Fruit fly (Drosophila melanogaster) whole organism, embryonic: ENCODE measurements around the gene fz.

Experiments
- ATbp ChIP-seq: fragments of 200-800 bp; sonication (Bioruptor generic); optimal IDR thresholded peaks from 2 replicates; lab custom pipeline; 2017; ENCODE audit warnings: missing biosample characterization, mild to moderate bottlenecking, missing genetic modification characterization, missing genetic modification reagents
- CG10209 ChIP-seq: fragments of 200-800 bp; sonication (Bioruptor generic); optimal IDR thresholded peaks from 3 replicates; lab custom pipeline; 2017; ENCODE audit warnings: missing biosample characterization, mild to moderate bottlenecking, missing genetic modification characterization, missing genetic modification reagents
- CG10543 ChIP-seq: fragments of 200-800 bp; sonication (Bioruptor generic); optimal IDR thresholded peaks from 3 replicates; lab custom pipeline; 2017; ENCODE audit warnings: missing biosample characterization, mild to moderate bottlenecking, missing genetic modification characterization, moderate library complexity
- CG13424 ChIP-seq: fragments of 200-800 bp; sonication (Bioruptor generic); optimal IDR thresholded peaks from 2 replicates; lab custom pipeline; 2019; ENCODE audit warnings: missing biosample characterization, mild to moderate bottlenecking, missing genetic modification characterization, moderate library complexity
- CG16779 ChIP-seq: fragments of 200-800 bp; sonication (Bioruptor generic); IDR thresholded peaks from 2 replicates; pipeline ENCODE4 v1.3.6; 2022; ENCODE audit warnings: missing biosample characterization, missing genetic modification characterization
- CG17829 ChIP-seq: fragments of 200-800 bp; optimal IDR thresholded peaks from 2 replicates; lab custom pipeline; 2019; ENCODE audit warnings: missing biosample characterization, mild to moderate bottlenecking, missing genetic modification characterization, moderate library complexity
- CG1832 ChIP-seq: fragments of 200-800 bp; sonication (Bioruptor generic); optimal IDR thresholded peaks from 2 replicates; lab custom pipeline; 2017; ENCODE audit warnings: missing biosample characterization, mild to moderate bottlenecking, missing genetic modification characterization, inconsistent platforms
- CG2889 ChIP-seq: fragments of 200-800 bp; sonication (Bioruptor generic); IDR thresholded peaks from 3 replicates; pipeline ENCODE4 v1.3.6; 2022; ENCODE audit warnings: missing biosample characterization, missing genetic modification characterization
- CG30403 ChIP-seq: fragments of 200-800 bp; sonication (Bioruptor generic); optimal IDR thresholded peaks from 3 replicates; lab custom pipeline; 2016; ENCODE audit warnings: missing biosample characterization, missing genetic modification characterization
- CG31365 ChIP-seq: fragments of 200-800 bp; sonication (Bioruptor generic); optimal IDR thresholded peaks from 2 replicates; lab custom pipeline; 2018; ENCODE audit warnings: missing biosample characterization, mild to moderate bottlenecking, missing genetic modification characterization
- CG6791 ChIP-seq: fragments of 200-800 bp; sonication (Bioruptor generic); IDR thresholded peaks from 3 replicates; pipeline ENCODE4 v1.3.6; 2022; ENCODE audit warnings: missing biosample characterization, missing genetic modification characterization; ENCODE audit not compliant: partially characterized antibody
- CG6854 ChIP-seq: fragments of 200-800 bp; sonication (Bioruptor generic); optimal IDR thresholded peaks from 3 replicates; lab custom pipeline; 2017; ENCODE audit warnings: missing biosample characterization, mild to moderate bottlenecking, missing genetic modification characterization
- CG7372 ChIP-seq: fragments of 200-800 bp; sonication (Bioruptor generic); IDR thresholded peaks from 2 replicates; pipeline ENCODE4 v1.3.6; 2022; ENCODE audit warnings: missing biosample characterization, missing genetic modification characterization
- CG7556 ChIP-seq: fragments of 200-800 bp; sonication (Bioruptor generic); optimal IDR thresholded peaks from 2 replicates; lab custom pipeline; 2017; ENCODE audit warnings: missing biosample characterization, mild to moderate bottlenecking, missing genetic modification characterization
- CG7928 ChIP-seq: fragments of 200-800 bp; sonication (Bioruptor generic); optimal IDR thresholded peaks from 2 replicates; lab custom pipeline; 2017; ENCODE audit warnings: missing biosample characterization, mild to moderate bottlenecking, missing genetic modification characterization
- CG7987 ChIP-seq: fragments of 200-800 bp; sonication (Bioruptor generic); optimal IDR thresholded peaks from 2 replicates; lab custom pipeline; 2018; ENCODE audit warnings: missing biosample characterization, mild to moderate bottlenecking, missing genetic modification characterization, moderate library complexity
- CG8359 ChIP-seq: fragments of 200-800 bp; sonication (Bioruptor generic); optimal IDR thresholded peaks from 2 replicates; lab custom pipeline; 2017; ENCODE audit warnings: missing biosample characterization, mild to moderate bottlenecking, missing genetic modification characterization, borderline replicate concordance
- CG9609 ChIP-seq: fragments of 200-800 bp; sonication (Bioruptor generic); optimal IDR thresholded peaks from 3 replicates; lab custom pipeline; 2016; ENCODE audit warnings: missing biosample characterization, missing genetic modification characterization
- CG9876 ChIP-seq: fragments of 200-800 bp; sonication (Bioruptor generic); optimal IDR thresholded peaks from 2 replicates; lab custom pipeline; 2016; ENCODE audit warnings: missing biosample characterization, missing genetic modification characterization
- CG9932 ChIP-seq: fragments of 200-800 bp; sonication (Bioruptor generic); IDR thresholded peaks from 2 replicates; pipeline ENCODE4 v1.3.6; 2022; ENCODE audit warnings: missing biosample characterization, missing genetic modification characterization
- CTCF ChIP-seq: fragments of 200-800 bp; sonication (Bioruptor generic); optimal IDR thresholded peaks from 2 replicates; lab custom pipeline; 2017; ENCODE audit warnings: missing biosample characterization, mild to moderate bottlenecking, missing genetic modification characterization, moderate library complexity
- D ChIP-seq, 2 experiments: fragments of 200-800 bp in 1 of 2; fragments of >200 bp in 1 of 2; sonication (Bioruptor generic) in 1 of 2; optimal IDR thresholded peaks; 2 replicates in 1 of 2; 3 replicates in 1 of 2; lab custom pipeline; 2017; ENCODE audit warnings: mild to moderate bottlenecking in 1 of 2, missing biosample characterization in 1 of 2, missing genetic modification characterization in 1 of 2, missing genetic modification reagents in 1 of 2
- Hmx ChIP-seq: fragments of 200-800 bp; sonication (Bioruptor generic); optimal IDR thresholded peaks from 2 replicates; lab custom pipeline; 2016; ENCODE audit warnings: missing biosample characterization, missing genetic modification characterization
- Jarid2 ChIP-seq: fragments of 200-800 bp; sonication (Bioruptor generic); optimal IDR thresholded peaks from 3 replicates; lab custom pipeline; 2017; ENCODE audit warnings: mild to moderate bottlenecking, missing biosample characterization, missing genetic modification reagents, missing genetic modification characterization
- Oli ChIP-seq: fragments of 200-800 bp; sonication (Bioruptor generic); optimal IDR thresholded peaks from 2 replicates; lab custom pipeline; 2018; ENCODE audit warnings: missing biosample characterization, mild to moderate bottlenecking, missing genetic modification characterization, moderate library complexity
- Xbp1 ChIP-seq: fragments of 200-800 bp; sonication (Bioruptor generic); optimal IDR thresholded peaks from 3 replicates; lab custom pipeline; 2016; ENCODE audit warnings: missing biosample characterization, mild to moderate bottlenecking, missing genetic modification characterization
- Xrp1 ChIP-seq: fragments of 200-800 bp; sonication (Bioruptor generic); IDR thresholded peaks from 2 replicates; pipeline ENCODE4 v1.3.6; 2022; ENCODE audit warnings: missing biosample characterization, missing genetic modification characterization
- ac ChIP-seq: fragments of 200-800 bp; sonication (Bioruptor generic); optimal IDR thresholded peaks from 3 replicates; lab custom pipeline; 2017; ENCODE audit warnings: missing biosample characterization, mild to moderate bottlenecking, missing genetic modification characterization
- br ChIP-seq: fragments of >200 bp; optimal IDR thresholded peaks from 2 replicates; lab custom pipeline; 2017
- bsh ChIP-seq, 2 experiments: fragments of 200-800 bp; sonication (Bioruptor generic); optimal IDR thresholded peaks; 2 replicates each; lab custom pipeline; 2017 to 2018; ENCODE audit warnings: mild to moderate bottlenecking in 2 of 2, missing biosample characterization in 2 of 2, missing genetic modification characterization in 2 of 2, moderate library complexity in 1 of 2
- btn ChIP-seq: fragments of 200-800 bp; sonication (Bioruptor generic); optimal IDR thresholded peaks from 2 replicates; lab custom pipeline; 2016; ENCODE audit warnings: missing biosample characterization, missing genetic modification characterization
- dimm ChIP-seq: fragments of 200-800 bp; sonication (Bioruptor generic); IDR thresholded peaks from 2 replicates; pipeline ENCODE4 v1.3.6; 2022; ENCODE audit warnings: missing biosample characterization, missing genetic modification characterization
- emc ChIP-seq: fragments of 200-800 bp; sonication (Bioruptor generic); optimal IDR thresholded peaks from 2 replicates; lab custom pipeline; 2016; ENCODE audit warnings: missing biosample characterization, missing genetic modification characterization
- eve ChIP-seq, 2 experiments: fragments of >200 bp; optimal IDR thresholded peaks; 2 replicates each; lab custom pipeline; 2017; ENCODE audit warnings: missing biosample characterization in 2 of 2, missing genetic modification characterization in 2 of 2
- gem ChIP-seq: fragments of 200-800 bp; sonication (Bioruptor generic); optimal IDR thresholded peaks from 2 replicates; lab custom pipeline; 2019; ENCODE audit warnings: missing biosample characterization, mild to moderate bottlenecking, missing genetic modification characterization, moderate library complexity
- gt ChIP-seq: fragments of 200-800 bp; sonication (Bioruptor generic); IDR thresholded peaks from 2 replicates; pipeline ENCODE4 v1.3.6; 2022; ENCODE audit warnings: missing biosample characterization, missing genetic modification characterization
- hb ChIP-seq: fragments of 200-800 bp; sonication (Bioruptor generic); IDR thresholded peaks from 3 replicates; pipeline ENCODE4 v1.3.6; 2022; ENCODE audit warnings: missing biosample characterization, missing genetic modification characterization; ENCODE audit not compliant: partially characterized antibody
- hbn ChIP-seq: fragments of 200-800 bp; sonication (Bioruptor generic); IDR thresholded peaks from 2 replicates; pipeline ENCODE4 v1.3.6; 2022; ENCODE audit warnings: missing biosample characterization, missing genetic modification characterization; ENCODE audit not compliant: partially characterized antibody
- ind ChIP-seq: fragments of 200-800 bp; sonication (Bioruptor generic); optimal IDR thresholded peaks from 3 replicates; lab custom pipeline; 2016; ENCODE audit warnings: missing biosample characterization, missing genetic modification characterization
- ken ChIP-seq: fragments of 200-800 bp; sonication (Bioruptor generic); IDR thresholded peaks from 3 replicates; pipeline ENCODE4 v1.3.6; 2022; ENCODE audit warnings: missing biosample characterization, missing genetic modification characterization
- lbe ChIP-seq: fragments of 200-800 bp; sonication (Bioruptor generic); optimal IDR thresholded peaks from 2 replicates; lab custom pipeline; 2016; ENCODE audit warnings: missing biosample characterization, mild to moderate bottlenecking, missing genetic modification characterization
- mam ChIP-seq: fragments of 200-800 bp; sonication (Bioruptor generic); optimal IDR thresholded peaks from 3 replicates; lab custom pipeline; 2016; ENCODE audit warnings: missing biosample characterization, missing genetic modification characterization
- mirr ChIP-seq: fragments of 200-800 bp; sonication (Bioruptor generic); optimal IDR thresholded peaks from 3 replicates; lab custom pipeline; 2018; ENCODE audit warnings: missing biosample characterization, mild to moderate bottlenecking, missing genetic modification characterization
- pita ChIP-seq: fragments of 200-800 bp; sonication (Bioruptor generic); optimal IDR thresholded peaks from 2 replicates; lab custom pipeline; 2017; ENCODE audit warnings: missing biosample characterization, mild to moderate bottlenecking, missing genetic modification characterization
- pzg ChIP-seq: fragments of 200-800 bp; sonication (Bioruptor generic); optimal IDR thresholded peaks from 3 replicates; lab custom pipeline; 2018; ENCODE audit warnings: missing biosample characterization, mild to moderate bottlenecking, missing genetic modification characterization, moderate library complexity
- unpg ChIP-seq: fragments of 200-800 bp; sonication (Bioruptor generic); optimal IDR thresholded peaks from 3 replicates; lab custom pipeline; 2018; ENCODE audit warnings: missing biosample characterization, mild to moderate bottlenecking, missing genetic modification characterization, moderate library complexity
- usp ChIP-seq: fragments of >200 bp; optimal IDR thresholded peaks from 2 replicates; lab custom pipeline; 2017; ENCODE audit warnings: missing biosample characterization, missing genetic modification characterization
- vvl ChIP-seq: fragments of 200-800 bp; sonication (Bioruptor generic); IDR thresholded peaks from 2 replicates; pipeline ENCODE4 v1.3.6; 2022; ENCODE audit warnings: missing biosample characterization, missing genetic modification characterization

Gene fz

dm6 chr3L:14272109-14273070 is 1.8 kb upstream of the fz start (continued):
- TF ChIP-seq hb (GFP tag; lab: Robert Waterston, UW) (no peak), CG1832 (GFP tag; lab: Kevin White, UChicago) (no peak), CG9609 (GFP tag; lab: Kevin White, UChicago) (peak; percentile 11), gem (tag; lab: Kevin White, UChicago) (peak; percentile 97), CG9876 (GFP tag; lab: Kevin White, UChicago) (no peak), CG2889 (GFP tag; lab: Robert Waterston, UW) (peak; percentile 48; the same call in 1 of the 3 replicates), btn (GFP tag; lab: Kevin White, UChicago) (no peak), emc (GFP tag; lab: Kevin White, UChicago) (no peak), unpg (GFP tag; lab: Kevin White, UChicago) (peak; percentile 92), CG17829 (tag; lab: Kevin White, UChicago) (peak; percentile 67), Xbp1 (GFP tag; lab: Kevin White, UChicago) (peak; percentile 90), CG9932 (peak; percentile 47), Xrp1 (peak; percentile 83), lbe (GFP tag; lab: Kevin White, UChicago) (peak; percentile 9), CG10543 (GFP tag; lab: Kevin White, UChicago) (peak; percentile 70), CG10209 (GFP tag; lab: Kevin White, UChicago) (peak; percentile 94), mirr (GFP tag; lab: Kevin White, UChicago) (no peak), Oli (tag; lab: Kevin White, UChicago) (peak; percentile 96), dimm (GFP tag; lab: Robert Waterston, UW) (no peak), gt (no peak), vvl (GFP tag; lab: Robert Waterston, UW) (peak; percentile 68), eve (GFP tag; optimal IDR thresholded peaks at IDR 0.05; lab: Kevin White, UChicago) (peak in 1 of 2 experiments; percentile 89), Jarid2 (GFP tag; lab: Kevin White, UChicago) (peak; percentile 10), D (optimal IDR thresholded peaks at IDR 0.05; lab: Kevin White, UChicago) (no peak), D (GFP tag; optimal IDR thresholded peaks at IDR 0.05; lab: Kevin White, UChicago) (peak; percentile 95), CTCF (GFP tag; lab: Kevin White, UChicago) (peak; percentile 41), CG16779 (no peak), ac (GFP tag; lab: Kevin White, UChicago) (peak; percentile 64), CG30403 (GFP tag; lab: Kevin White, UChicago) (peak; percentile 93), CG8359 (GFP tag; lab: Kevin White, UChicago) (peak; percentile 78), CG7928 (GFP tag; lab: Kevin White, UChicago) (no peak), CG7987 (GFP tag; lab: Kevin White, UChicago) (peak; percentile 18), CG7372 (peak; percentile 72), ind (GFP tag; lab: Kevin White, UChicago) (peak; percentile 72), ken (GFP tag; lab: Robert Waterston, UW) (peak; percentile 70; the same call in 2 of the 3 replicates), hbn (peak; percentile 41; the same call in 1 of the 2 replicates), usp (no peak), CG6791 (GFP tag; lab: Robert Waterston, UW) (no peak), CG31365 (no peak), CG7556 (peak; percentile 97), pzg (GFP tag; lab: Kevin White, UChicago) (no peak), bsh (GFP tag; optimal IDR thresholded peaks at IDR 0.05; lab: Kevin White, UChicago) (peak; percentile 94 to 98), pita (GFP tag; lab: Kevin White, UChicago) (no peak), ATbp (GFP tag; lab: Kevin White, UChicago) (peak; percentile 90), Hmx (GFP tag; lab: Kevin White, UChicago) (no peak), mam (no peak), br (lab: Kevin White, UChicago) (no peak), CG13424 (tag; lab: Kevin White, UChicago) (peak; percentile 95), CG6854 (GFP tag; lab: Kevin White, UChicago) (peak; percentile 89)
